Worm (Caenorhabditis elegans) whole organism, L2 larva: ENCODE measurements around the gene C29F7.3.

Experiments
- C34F6.9 ChIP-seq: fragments of 150-350 bp; optimal IDR thresholded peaks from 2 replicates; lab custom pipeline; 2014; ENCODE audit warnings: missing biosample characterization, missing genetic modification characterization
- F13H6.1 ChIP-seq: sonication (generic microtip); optimal IDR thresholded peaks from 2 replicates; lab custom pipeline; 2016; ENCODE audit warnings: missing genetic modification characterization, missing compliant biosample characterization
- R02D3.7 ChIP-seq: fragments of 150-350 bp; optimal IDR thresholded peaks from 2 replicates; lab custom pipeline; 2014; ENCODE audit warnings: missing biosample characterization, missing genetic modification characterization
- Y55F3AM.14 ChIP-seq: fragments of 200-800 bp; sonication (Bioruptor generic); optimal IDR thresholded peaks from 2 replicates; lab custom pipeline; 2018; ENCODE audit warnings: mild to moderate bottlenecking, missing genetic modification characterization, missing compliant biosample characterization
- ZK546.5 ChIP-seq: sonication (generic microtip); optimal IDR thresholded peaks from 2 replicates; lab custom pipeline; 2017; ENCODE audit warnings: missing biosample characterization, missing genetic modification characterization
- alr-1 ChIP-seq: fragments of 150-350 bp; optimal IDR thresholded peaks from 2 replicates; lab custom pipeline; 2014; ENCODE audit warnings: missing biosample characterization, missing genetic modification characterization
- aly-2 ChIP-seq: fragments of 150-350 bp; optimal IDR thresholded peaks from 2 replicates; lab custom pipeline; 2014; ENCODE audit warnings: missing biosample characterization, missing genetic modification characterization
- ama-1 ChIP-seq: fragments of 150-350 bp; optimal IDR thresholded peaks from 2 replicates; lab custom pipeline; 2018; ENCODE audit warnings: inconsistent platforms
- blmp-1 ChIP-seq: sonication (generic microtip); optimal IDR thresholded peaks from 2 replicates; lab custom pipeline; 2017; ENCODE audit warnings: missing genetic modification characterization, mild to moderate bottlenecking, missing compliant biosample characterization, antibody characterized with exemption, moderate library complexity; ENCODE audit not compliant: insufficient read depth
- ceh-16 ChIP-seq: fragments of 150-350 bp; optimal IDR thresholded peaks from 2 replicates; lab custom pipeline; 2014; ENCODE audit warnings: missing biosample characterization, missing genetic modification characterization
- ceh-82 ChIP-seq: fragments of 150-350 bp; optimal IDR thresholded peaks from 2 replicates; lab custom pipeline; 2014; ENCODE audit warnings: missing biosample characterization, missing genetic modification characterization
- crh-2 ChIP-seq: sonication (generic microtip); optimal IDR thresholded peaks from 2 replicates; lab custom pipeline; 2017; ENCODE audit warnings: missing biosample characterization, missing genetic modification characterization
- dmd-4 ChIP-seq: sonication (generic microtip); optimal IDR thresholded peaks from 2 replicates; lab custom pipeline; 2017; ENCODE audit warnings: missing biosample characterization, missing genetic modification characterization
- egl-27 ChIP-seq: sonication (generic microtip); optimal IDR thresholded peaks from 3 replicates; lab custom pipeline; 2017; ENCODE audit warnings: missing biosample characterization, missing genetic modification reagents, missing genetic modification characterization
- elt-1 ChIP-seq: fragments of 150-350 bp; optimal IDR thresholded peaks from 2 replicates; lab custom pipeline; 2014; ENCODE audit warnings: missing biosample characterization, missing genetic modification characterization
- elt-3 ChIP-seq: sonication (generic microtip); optimal IDR thresholded peaks from 2 replicates; lab custom pipeline; 2017; ENCODE audit warnings: missing biosample characterization, missing genetic modification characterization
- fos-1 ChIP-seq: fragments of 150-350 bp; optimal IDR thresholded peaks from 2 replicates; lab custom pipeline; 2014; ENCODE audit warnings: missing biosample characterization, missing genetic modification characterization
- gmeb-1 ChIP-seq: fragments of 150-350 bp; optimal IDR thresholded peaks from 2 replicates; lab custom pipeline; 2014; ENCODE audit warnings: missing biosample characterization, missing genetic modification characterization
- lin-11 ChIP-seq: fragments of 150-350 bp; sonication (generic microtip); optimal IDR thresholded peaks from 2 replicates; lab custom pipeline; 2014; ENCODE audit warnings: missing biosample characterization, missing genetic modification characterization, inconsistent platforms, mixed read lengths
- lin-13 ChIP-seq: fragments of 150-350 bp; optimal IDR thresholded peaks from 2 replicates; lab custom pipeline; 2014; ENCODE audit warnings: missing biosample characterization, missing genetic modification reagents, missing genetic modification characterization
- lin-39 ChIP-seq: fragments of 150-350 bp; optimal IDR thresholded peaks from 2 replicates; lab custom pipeline; 2014; ENCODE audit warnings: missing biosample characterization, missing genetic modification reagents, missing genetic modification characterization
- lsy-2 ChIP-seq, 2 experiments: fragments of 150-350 bp in 1 of 2; sonication (generic microtip) in 1 of 2; optimal IDR thresholded peaks; 2 replicates each; lab custom pipeline; 2014 to 2017; ENCODE audit warnings: missing biosample characterization in 2 of 2, missing genetic modification characterization in 2 of 2
- mab-5 ChIP-seq: fragments of 150-350 bp; optimal IDR thresholded peaks from 2 replicates; lab custom pipeline; 2014; ENCODE audit warnings: missing biosample characterization, missing genetic modification characterization
- mbf-1 ChIP-seq: sonication (generic microtip); optimal IDR thresholded peaks from 2 replicates; lab custom pipeline; 2017; ENCODE audit warnings: missing biosample characterization, missing genetic modification characterization
- mdl-1 ChIP-seq, 2 experiments: fragments of 150-350 bp in 1 of 2; sonication (generic microtip) in 1 of 2; optimal IDR thresholded peaks; 2 replicates each; lab custom pipeline; 2017; ENCODE audit warnings: missing biosample characterization in 2 of 2, missing genetic modification characterization in 2 of 2
- nhr-10 ChIP-seq: sonication (generic microtip); optimal IDR thresholded peaks from 2 replicates; lab custom pipeline; 2017; ENCODE audit warnings: missing biosample characterization, missing genetic modification characterization
- nhr-11 ChIP-seq: fragments of 150-350 bp; optimal IDR thresholded peaks from 2 replicates; lab custom pipeline; 2014; ENCODE audit warnings: missing biosample characterization, missing genetic modification characterization
- nhr-12 ChIP-seq: fragments of 150-350 bp; optimal IDR thresholded peaks from 2 replicates; lab custom pipeline; 2014; ENCODE audit warnings: missing biosample characterization, missing genetic modification characterization
- nhr-129 ChIP-seq: fragments of 150-350 bp; optimal IDR thresholded peaks from 2 replicates; lab custom pipeline; 2014; ENCODE audit warnings: missing biosample characterization, missing genetic modification characterization
- nhr-21 ChIP-seq: fragments of 150-350 bp; optimal IDR thresholded peaks from 2 replicates; lab custom pipeline; 2014; ENCODE audit warnings: missing biosample characterization, missing genetic modification characterization
- nhr-23 ChIP-seq: fragments of 150-350 bp; optimal IDR thresholded peaks from 2 replicates; lab custom pipeline; 2014; ENCODE audit warnings: missing biosample characterization, missing genetic modification reagents, missing genetic modification characterization
- nhr-237 ChIP-seq: fragments of 150-350 bp; optimal IDR thresholded peaks from 2 replicates; lab custom pipeline; 2014; ENCODE audit warnings: missing biosample characterization, missing genetic modification characterization
- nhr-25 ChIP-seq: fragments of 150-350 bp; sonication (generic microtip); optimal IDR thresholded peaks from 3 replicates; lab custom pipeline; 2014; ENCODE audit warnings: missing biosample characterization, missing genetic modification characterization
- nhr-6 ChIP-seq: fragments of 150-350 bp; optimal IDR thresholded peaks from 2 replicates; lab custom pipeline; 2014; ENCODE audit warnings: missing biosample characterization, missing genetic modification characterization
- nhr-77 ChIP-seq: fragments of 150-350 bp; optimal IDR thresholded peaks from 2 replicates; lab custom pipeline; 2014; ENCODE audit warnings: missing biosample characterization, missing genetic modification characterization
- peb-1 ChIP-seq: fragments of 150-350 bp; optimal IDR thresholded peaks from 2 replicates; lab custom pipeline; 2014; ENCODE audit warnings: missing biosample characterization, missing genetic modification characterization
- sem-4 ChIP-seq: fragments of 150-350 bp; optimal IDR thresholded peaks from 2 replicates; lab custom pipeline; 2014; ENCODE audit warnings: missing biosample characterization, missing genetic modification reagents, missing genetic modification characterization
- skn-1 ChIP-seq: sonication (generic microtip); optimal IDR thresholded peaks from 2 replicates; lab custom pipeline; 2017; ENCODE audit warnings: missing biosample characterization, missing genetic modification characterization
- sma-3 ChIP-seq: sonication (generic microtip); optimal IDR thresholded peaks from 2 replicates; lab custom pipeline; 2016; ENCODE audit warnings: missing genetic modification reagents, missing genetic modification characterization, missing compliant biosample characterization
- sma-9 ChIP-seq, 2 experiments: fragments of 150-350 bp in 1 of 2; sonication (generic microtip) in 1 of 2; optimal IDR thresholded peaks; 2 replicates each; lab custom pipeline; 2014 to 2016; ENCODE audit warnings: missing genetic modification characterization in 2 of 2, mild to moderate bottlenecking in 1 of 2, missing biosample characterization in 1 of 2, missing compliant biosample characterization in 1 of 2, missing genetic modification reagents in 1 of 2, moderate library complexity in 1 of 2
- snpc-4 ChIP-seq: fragments of 150-350 bp; optimal IDR thresholded peaks from 2 replicates; lab custom pipeline; 2014; ENCODE audit warnings: missing biosample characterization, missing genetic modification characterization
- unc-39 ChIP-seq: fragments of 150-350 bp; optimal IDR thresholded peaks from 2 replicates; lab custom pipeline; 2014; ENCODE audit warnings: missing biosample characterization, missing genetic modification characterization
- unc-55 ChIP-seq: fragments of 150-350 bp; sonication (generic microtip); optimal IDR thresholded peaks from 3 replicates; lab custom pipeline; 2014; ENCODE audit warnings: missing biosample characterization, missing genetic modification reagents, missing genetic modification characterization
- unc-62 ChIP-seq: fragments of 150-350 bp; optimal IDR thresholded peaks from 2 replicates; lab custom pipeline; 2014; ENCODE audit warnings: missing biosample characterization, missing genetic modification reagents, missing genetic modification characterization
- zag-1 ChIP-seq: fragments of 150-350 bp; optimal IDR thresholded peaks from 2 replicates; lab custom pipeline; 2014; ENCODE audit warnings: missing biosample characterization, missing genetic modification characterization
- ztf-1 ChIP-seq: fragments of 200-800 bp; sonication (Bioruptor generic); conservative IDR thresholded peaks from 2 replicates; pipeline ENCODE4 v1.3.6; 2022; ENCODE audit warnings: missing genetic modification characterization, missing compliant biosample characterization
- ztf-11 ChIP-seq: sonication (generic microtip); optimal IDR thresholded peaks from 2 replicates; lab custom pipeline; 2017; ENCODE audit warnings: missing biosample characterization, missing genetic modification characterization
- ztf-4 ChIP-seq: fragments of 150-350 bp; optimal IDR thresholded peaks from 2 replicates; lab custom pipeline; 2014; ENCODE audit warnings: missing biosample characterization, missing genetic modification characterization

C29F7.3 gene

ce11 chrX:13401311-13401710, 18.4 kb downstream of the C29F7.3 start (continued):
- peak; percentile 20 for TF ChIP-seq C34F6.9 (tag; lab: Kevin White, UChicago)

- TF ChIP-seq elt-1 (tag; lab: Kevin White, UChicago) (no peak), nhr-6 (tag; lab: Kevin White, UChicago) (no peak), lsy-2 (tag; optimal IDR thresholded peaks at IDR 0.05; lab: Kevin White, UChicago) (no peak), unc-39 (tag; lab: Kevin White, UChicago) (no peak), nhr-10 (tag; lab: Kevin White, UChicago) (no peak)
- TF ChIP-seq, all 48 proteins: peak for 0
Measured at ce11 chrX:13399221-13399620, 20.5 kb downstream of the C29F7.3 start, which contains the start of gene F02C12.2. TSS of gene F02C12.2 (minus strand) at chrX:13399321.

- TF ChIP-seq R02D3.7 (tag; lab: Kevin White, UChicago) (peak; percentile 92), elt-1 (tag; lab: Kevin White, UChicago) (no peak), elt-3 (tag; lab: Kevin White, UChicago) (no peak), ztf-11 (tag; lab: Kevin White, UChicago) (no peak), mbf-1 (tag; lab: Kevin White, UChicago) (no peak), alr-1 (no peak), peb-1 (tag; lab: Kevin White, UChicago) (no peak), Y55F3AM.14 (no peak), sma-3 (GFP tag; lab: Kevin White, UChicago) (peak; percentile 89), lin-11 (tag; lab: Kevin White, UChicago) (peak; percentile 82), unc-55 (GFP tag; lab: Kevin White, UChicago) (peak; percentile 89), nhr-10 (tag; lab: Kevin White, UChicago) (no peak), ztf-4 (tag; lab: Kevin White, UChicago) (peak; percentile 74), gmeb-1 (tag; lab: Kevin White, UChicago) (peak; percentile 81), snpc-4 (tag; lab: Kevin White, UChicago) (peak; percentile 38), nhr-6 (tag; lab: Kevin White, UChicago) (peak; percentile 80), dmd-4 (tag; lab: Kevin White, UChicago) (no peak), nhr-129 (peak; percentile 63), nhr-23 (tag; lab: Kevin White, UChicago) (no peak), blmp-1 (peak; percentile 36), crh-2 (tag; lab: Kevin White, UChicago) (peak; percentile 88), nhr-77 (no peak), nhr-237 (tag; lab: Kevin White, UChicago) (peak; percentile 10), ztf-1 (GFP tag; lab: Robert Waterston, UW) (no peak), lin-39 (no peak), ceh-82 (tag; lab: Kevin White, UChicago) (peak; percentile 27), skn-1 (tag; lab: Kevin White, UChicago) (no peak), sma-9 (GFP tag; optimal IDR thresholded peaks at IDR 0.05; lab: Kevin White, UChicago) (peak; percentile 96), sma-9 (tag; optimal IDR thresholded peaks at IDR 0.05; lab: Kevin White, UChicago) (no peak), nhr-25 (tag; lab: Kevin White, UChicago) (peak; percentile 90), lin-13 (GFP tag; lab: Kevin White, UChicago) (peak; percentile 80), F13H6.1 (tag; lab: Kevin White, UChicago) (peak; percentile 89), unc-39 (tag; lab: Kevin White, UChicago) (no peak), mab-5 (peak; percentile 85), fos-1 (peak; percentile 43), nhr-12 (tag; lab: Kevin White, UChicago) (peak; percentile 33), aly-2 (tag; lab: Kevin White, UChicago) (no peak), zag-1 (tag; lab: Kevin White, UChicago) (no peak), ama-1 (lab: Kevin White, UChicago) (no peak), nhr-11 (tag; lab: Kevin White, UChicago) (no peak), sem-4 (tag; lab: Kevin White, UChicago) (peak; percentile 72), lsy-2 (tag; optimal IDR thresholded peaks at IDR 0.05; lab: Kevin White, UChicago) (peak; percentile 74 to 91), egl-27 (tag; lab: Kevin White, UChicago) (peak; percentile 75), C34F6.9 (tag; lab: Kevin White, UChicago) (peak; percentile 85), ceh-16 (tag; lab: Kevin White, UChicago) (peak; percentile 46), mdl-1 (tag; optimal IDR thresholded peaks at IDR 0.05; lab: Kevin White, UChicago) (peak; percentile 16 to 20), nhr-21 (peak; percentile 90), ZK546.5 (tag; lab: Kevin White, UChicago) (no peak), unc-62 (no peak)
Measured at ce11 chrX:13396550-13397023, 23.1 kb downstream of the C29F7.3 start, which contains the start of gene F02C12.3. TSS of gene F02C12.3 (plus strand) at chrX:13396973.
